Fruit fly (Drosophila melanogaster): ENCODE results near the gene Gr39b.

The Gr39b gene

DNA sequence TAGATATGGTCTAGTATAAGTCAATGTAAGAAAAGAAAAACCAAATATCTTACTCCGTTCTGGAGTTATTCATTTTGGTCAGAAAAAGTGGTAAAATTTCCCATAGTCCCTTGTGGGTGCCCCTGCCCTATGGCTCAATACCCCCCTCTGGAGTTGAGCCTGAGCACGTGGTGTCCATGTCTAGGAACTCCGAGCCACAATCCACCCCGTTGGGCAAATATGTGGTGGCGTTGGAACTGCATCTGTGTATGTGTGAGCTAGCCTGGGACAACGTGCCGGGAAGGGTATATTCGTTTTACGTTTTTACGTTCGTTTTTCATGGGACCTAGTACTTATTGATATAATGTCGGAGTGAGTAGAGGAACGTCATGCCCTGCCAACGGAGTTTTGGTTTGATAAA lies 38.7 kb downstream of the Gr39b start:
- peak; percentile 38 for TF ChIP-seq D19B (GFP tag; optimal IDR thresholded peaks at IDR 0.05)
- no peak for TF ChIP-seq Hsf (GFP tag; optimal IDR thresholded peaks at IDR 0.05)
- TF ChIP-seq NC2β (GFP tag; optimal IDR thresholded peaks at IDR 0.05), result no peak
- TF ChIP-seq jumu (GFP tag; optimal IDR thresholded peaks at IDR 0.05), result peak; percentile 9
- TF ChIP-seq ci (GFP tag; IDR thresholded peaks at IDR 0.05), result peak; percentile 69; the same call in 1 of the 3 replicates
- no peak for TF ChIP-seq CG8290 (GFP tag; optimal IDR thresholded peaks at IDR 0.05)
- no peak for TF ChIP-seq CG8290 (tag; optimal IDR thresholded peaks at IDR 0.05)
- no peak for TF ChIP-seq CG11723 (GFP tag; optimal IDR thresholded peaks at IDR 0.05)
- TF ChIP-seq Bdp1 (GFP tag; optimal IDR thresholded peaks at IDR 0.05), result no peak
- no peak for TF ChIP-seq CG3726 (GFP tag; IDR thresholded peaks at IDR 0.05)
- TF ChIP-seq Rfx (GFP tag; IDR thresholded peaks at IDR 0.05), result no peak
- TF ChIP-seq CG15601 (tag; optimal IDR thresholded peaks at IDR 0.05), result no peak
- peak; percentile 28; the same call in 1 of the 3 replicates for TF ChIP-seq dysf (GFP tag; IDR thresholded peaks at IDR 0.05)
- TF ChIP-seq E2f1 (GFP tag; IDR thresholded peaks at IDR 0.05), result no peak
- TF ChIP-seq wek (GFP tag; optimal IDR thresholded peaks at IDR 0.05), result no peak
- TF ChIP-seq nerfin-1 (tag; optimal IDR thresholded peaks at IDR 0.05), result peak; percentile 78
- TF ChIP-seq CG1529 (GFP tag; optimal IDR thresholded peaks at IDR 0.05), result no peak
- no peak for TF ChIP-seq Atf6 (GFP tag; IDR thresholded peaks at IDR 0.05)
- no peak for TF ChIP-seq CG17361 (GFP tag; IDR thresholded peaks at IDR 0.05)
- no peak for TF ChIP-seq CG8765 (GFP tag; IDR thresholded peaks at IDR 0.05)
- peak; percentile 9 for TF ChIP-seq CG1603 (tag; optimal IDR thresholded peaks at IDR 0.05)
- peak; percentile 32 for TF ChIP-seq cg (GFP tag; optimal IDR thresholded peaks at IDR 0.05)
- TF ChIP-seq br (optimal IDR thresholded peaks at IDR 0.05), result no peak
- peak; percentile 72 for TF ChIP-seq D19A (tag; optimal IDR thresholded peaks at IDR 0.05)
- no peak for TF ChIP-seq crp (GFP tag; optimal IDR thresholded peaks at IDR 0.05)
- no peak for TF ChIP-seq fu2 (GFP tag; optimal IDR thresholded peaks at IDR 0.05)
- TF ChIP-seq CG7839 (tag; optimal IDR thresholded peaks at IDR 0.05), result no peak
- peak; percentile 30 for TF ChIP-seq gem (tag; optimal IDR thresholded peaks at IDR 0.05)
- TF ChIP-seq Kr (GFP tag; optimal IDR thresholded peaks at IDR 0.05), result no peak
- no peak for TF ChIP-seq eyg (GFP tag; optimal IDR thresholded peaks at IDR 0.05)
- no peak for TF ChIP-seq phol (tag; optimal IDR thresholded peaks at IDR 0.05)
- TF ChIP-seq CG32532 (GFP tag; IDR thresholded peaks at IDR 0.05), result no peak
- TF ChIP-seq ranshi (GFP tag; IDR thresholded peaks at IDR 0.05), result no peak
- no peak for TF ChIP-seq cato (GFP tag; optimal IDR thresholded peaks at IDR 0.05; ENCODE audit: borderline replicate concordance)
- TF ChIP-seq CG2889 (GFP tag; IDR thresholded peaks at IDR 0.05), result no peak
- no peak; the same call in 1 of the 2 replicates for TF ChIP-seq sisA (GFP tag; IDR thresholded peaks at IDR 0.05)
- TF ChIP-seq CG16813 (GFP tag; IDR thresholded peaks at IDR 0.05; ENCODE audit: partially characterized antibody), result no peak
- TF ChIP-seq sob (GFP tag; IDR thresholded peaks at IDR 0.05), result peak; percentile 39; the same call in 1 of the 2 replicates
- TF ChIP-seq ATbp (GFP tag; optimal IDR thresholded peaks at IDR 0.05), result peak; percentile 25
- TF ChIP-seq lab (GFP tag; optimal IDR thresholded peaks at IDR 0.05), result peak; percentile 9
- no peak for TF ChIP-seq sqz (GFP tag; optimal IDR thresholded peaks at IDR 0.05)
- TF ChIP-seq Hmr (GFP tag; optimal IDR thresholded peaks at IDR 0.05), result peak; percentile 15
- peak; percentile 7 for TF ChIP-seq CG12659 (GFP tag; optimal IDR thresholded peaks at IDR 0.05)
- no peak for TF ChIP-seq CG12391 (tag; optimal IDR thresholded peaks at IDR 0.05)
- no peak for TF ChIP-seq CG11093 (GFP tag; IDR thresholded peaks at IDR 0.05)
- TF ChIP-seq CG7357 (GFP tag; IDR thresholded peaks at IDR 0.05), result no peak
- no peak for TF ChIP-seq CG1024 (GFP tag; IDR thresholded peaks at IDR 0.05)
- no peak for TF ChIP-seq CG10321 (GFP tag; IDR thresholded peaks at IDR 0.05)
- peak; percentile 37 for TF ChIP-seq Hey (tag; optimal IDR thresholded peaks at IDR 0.05)
- no peak for TF ChIP-seq CG18476 (GFP tag; optimal IDR thresholded peaks at IDR 0.05)
- no peak for TF ChIP-seq Optix (GFP tag; IDR thresholded peaks at IDR 0.05)
- TF ChIP-seq CHES-1-like (GFP tag; optimal IDR thresholded peaks at IDR 0.05), result no peak
- TF ChIP-seq TFAM (GFP tag; optimal IDR thresholded peaks at IDR 0.05), result no peak
